Worm (Caenorhabditis elegans) whole organism, young adult: ENCODE data around the gene K06A9.1.

Experiments used
- D2030.7 ChIP-seq: fragments of 200-800 bp; sonication (Bioruptor generic); IDR thresholded peaks from 2 replicates; pipeline ENCODE4 v1.3.6; 2022; ENCODE audit warnings: missing genetic modification reagents, missing genetic modification characterization, missing compliant biosample characterization
- F23B12.7 ChIP-seq: sonication (generic microtip); optimal IDR thresholded peaks from 2 replicates; lab custom pipeline; 2017; ENCODE audit warnings: missing genetic modification characterization, mild to moderate bottlenecking, missing compliant biosample characterization, antibody characterized with exemption, moderate library complexity; ENCODE audit not compliant: insufficient read depth
- F49E8.2 ChIP-seq: sonication (generic microtip); optimal IDR thresholded peaks from 3 replicates; lab custom pipeline; 2017; ENCODE audit warnings: missing genetic modification characterization, mild to moderate bottlenecking, missing compliant biosample characterization, antibody characterized with exemption, moderate library complexity; ENCODE audit not compliant: insufficient read depth
- F57C9.4 ChIP-seq: sonication (generic microtip); optimal IDR thresholded peaks from 2 replicates; lab custom pipeline; 2017; ENCODE audit warnings: mild to moderate bottlenecking, missing genetic modification characterization, missing compliant biosample characterization
- Y53F4B.3 ChIP-seq: fragments of 200-800 bp; sonication (Bioruptor generic); IDR thresholded peaks from 2 replicates; pipeline ENCODE4 v1.3.6; 2022; ENCODE audit warnings: missing genetic modification reagents, missing genetic modification characterization, missing compliant biosample characterization
- ama-1 ChIP-seq, 3 experiments: fragments of 150-350 bp in 1 of 3; sonication (generic microtip) in 2 of 3; optimal IDR thresholded peaks; 2 replicates each; lab custom pipeline; 2014 to 2018; ENCODE audit warnings: missing biosample characterization in 2 of 3, missing genetic modification characterization in 2 of 3, missing genetic modification reagents in 2 of 3
- him-1 ChIP-seq: sonication (generic microtip); optimal IDR thresholded peaks from 2 replicates; lab custom pipeline; 2016; ENCODE audit warnings: missing genotype, missing genetic modification reagents, missing genetic modification characterization, missing compliant biosample characterization
- lir-1 ChIP-seq: fragments of 200-800 bp; sonication (Bioruptor generic); conservative IDR thresholded peaks from 2 replicates; pipeline ENCODE4 v1.3.6; 2022; ENCODE audit warnings: missing genetic modification reagents, missing genetic modification characterization, missing compliant biosample characterization
- pha-4 ChIP-seq: fragments of 150-350 bp; sonication (generic microtip); optimal IDR thresholded peaks from 2 replicates; lab custom pipeline; 2014; ENCODE audit warnings: missing biosample characterization, missing genetic modification reagents, missing genetic modification characterization
- snpc-3.4 ChIP-seq: sonication (generic microtip); optimal IDR thresholded peaks from 2 replicates; lab custom pipeline; 2017; ENCODE audit warnings: missing genetic modification characterization, mild to moderate bottlenecking, missing compliant biosample characterization, antibody characterized with exemption, moderate library complexity, missing genotype, missing genetic modification reagents
- sptf-2 ChIP-seq: fragments of 200-800 bp; sonication (Bioruptor generic); optimal IDR thresholded peaks from 2 replicates; lab custom pipeline; 2018; ENCODE audit warnings: mild to moderate bottlenecking, missing genetic modification characterization, missing compliant biosample characterization

DNA sequence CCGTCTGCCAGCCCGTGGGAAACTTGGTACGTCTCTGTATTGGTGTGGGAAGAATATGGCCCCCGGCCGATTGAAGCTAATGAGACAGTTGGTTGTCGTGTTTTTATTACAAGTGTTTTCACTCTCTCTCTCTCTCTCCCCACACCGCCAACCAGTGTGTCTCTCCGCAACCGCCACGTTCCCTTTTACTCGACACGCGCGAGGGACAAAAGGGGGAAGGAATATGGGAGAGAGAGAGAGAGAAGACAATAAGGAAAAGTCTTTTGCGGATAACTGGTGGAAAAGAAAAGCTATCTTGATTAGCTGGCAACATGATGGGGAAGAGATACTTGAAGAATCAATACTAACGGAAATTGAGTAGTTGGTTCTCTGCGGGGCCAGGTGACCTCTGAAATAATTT, 31.4 kb downstream of the K06A9.1 start:
- TF ChIP-seq him-1 (no peak), D2030.7 (GFP tag; lab: Robert Waterston, UW) (no peak), snpc-3.4 (tag; lab: Kevin White, UChicago) (no peak), F57C9.4 (tag; lab: Kevin White, UChicago) (no peak), ama-1 (optimal IDR thresholded peaks at IDR 0.05; lab: Kevin White, UChicago) (no peak), ama-1 (GFP tag; optimal IDR thresholded peaks at IDR 0.05; lab: Kevin White, UChicago) (no peak), Y53F4B.3 (no peak), pha-4 (tag; lab: Kevin White, UChicago) (no peak), F23B12.7 (no peak), sptf-2 (GFP tag; lab: Kevin White, UChicago) (no peak), lir-1 (GFP tag; lab: Robert Waterston, UW) (no peak), F49E8.2 (tag; lab: Kevin White, UChicago) (no peak)
